Worm (Caenorhabditis elegans) whole organism, mixed stage, embryonic: ENCODE measurements around the gene F58E6.6.

Source experiments
- mep-1 ChIP-seq: fragments of 150-350 bp; optimal IDR thresholded peaks from 2 replicates; lab custom pipeline; 2017; ENCODE audit warnings: missing biosample characterization, missing genetic modification reagents, missing genetic modification characterization, inconsistent platforms
- nhr-28 ChIP-seq: fragments of 150-350 bp; optimal IDR thresholded peaks from 2 replicates; lab custom pipeline; 2014; ENCODE audit warnings: missing biosample characterization, missing genetic modification characterization

- TF ChIP-seq mep-1 (tag; lab: Kevin White, UChicago) (no peak), nhr-28 (no peak)
Observed at ce11 chrV:9786721-9787131, 33.9 kb upstream of the F58E6.6 start, which contains the start of gene F46B6.6.
